Fruit fly (Drosophila melanogaster) S2 (cell line): ENCODE measurements around the gene p38a.

Experiments
- CG8478 ChIP-seq: fragments of >200 bp; optimal IDR thresholded peaks from 2 replicates; lab custom pipeline; 2018
- CTCF ChIP-seq, 2 experiments: fragments of >200 bp; optimal IDR thresholded peaks; 2 replicates each; lab custom pipeline; 2018

p38a gene

dm6 chr3R:24112320-24113069, 39.6 kb downstream of the p38a start, which contains the start of gene CG13605:
Gene CG13605 (minus strand): TSS chr3R:24112389.
- no peak for TF ChIP-seq CG8478 (lab: Kevin White, UChicago)
- no peak for TF ChIP-seq CTCF (optimal IDR thresholded peaks at IDR 0.05; lab: Kevin White, UChicago)

- TF ChIP-seq CG8478 (lab: Kevin White, UChicago): no peak
- no peak for TF ChIP-seq CTCF (optimal IDR thresholded peaks at IDR 0.05; lab: Kevin White, UChicago)
Measured at dm6 chr3R:24108902-24109389, 43.2 kb downstream of the p38a start, which contains the start of the genes eIF4EHP and CG18428. Gene eIF4EHP (minus strand): TSS chr3R:24108960. Gene CG18428 (plus strand): TSS chr3R:24109336.

- no peak for TF ChIP-seq CTCF (optimal IDR thresholded peaks at IDR 0.05; lab: Kevin White, UChicago)
- no peak for TF ChIP-seq CG8478 (lab: Kevin White, UChicago)
Measured at dm6 chr3R:24106879-24107441, 45.2 kb downstream of the p38a start, which contains the start of gene CG10694. Gene CG10694 (plus strand): TSS chr3R:24107391.

- TF ChIP-seq CTCF (optimal IDR thresholded peaks at IDR 0.05; lab: Kevin White, UChicago) (no peak), CG8478 (lab: Kevin White, UChicago) (no peak)
Measured at dm6 chr3R:24106059-24106631, 46.0 kb downstream of the p38a start.

dm6 chr3R:24105312-24105902, 46.7 kb downstream of the p38a start, which contains the start of gene Syx1A:
Gene Syx1A (minus strand): TSS chr3R:24105763.
- TF ChIP-seq CG8478 (lab: Kevin White, UChicago) (no peak), CTCF (optimal IDR thresholded peaks at IDR 0.05; lab: Kevin White, UChicago) (peak in 1 of 2 experiments; percentile 34)

- TF ChIP-seq CG8478 (lab: Kevin White, UChicago): no peak
- TF ChIP-seq CTCF (optimal IDR thresholded peaks at IDR 0.05; lab: Kevin White, UChicago): no peak
Measured at dm6 chr3R:24104471-24105311, 47.4 kb downstream of the p38a start.

- TF ChIP-seq CTCF (optimal IDR thresholded peaks at IDR 0.05; lab: Kevin White, UChicago) (no peak), CG8478 (lab: Kevin White, UChicago) (no peak)
Measured at dm6 chr3R:24103708-24104107, 48.4 kb downstream of the p38a start.

dm6 chr3R:24102387-24102786, 49.7 kb downstream of the p38a start:
- no peak for TF ChIP-seq CTCF (optimal IDR thresholded peaks at IDR 0.05; lab: Kevin White, UChicago)
- TF ChIP-seq CG8478 (lab: Kevin White, UChicago): no peak

- TF ChIP-seq CTCF (optimal IDR thresholded peaks at IDR 0.05; lab: Kevin White, UChicago): no peak
- no peak for TF ChIP-seq CG8478 (lab: Kevin White, UChicago)
Measured at dm6 chr3R:24101437-24101836, 50.7 kb downstream of the p38a start.

dm6 chr3R:24100717-24101116, 51.4 kb downstream of the p38a start:
- TF ChIP-seq CG8478 (lab: Kevin White, UChicago) (no peak), CTCF (optimal IDR thresholded peaks at IDR 0.05; lab: Kevin White, UChicago) (no peak)
